Worm (Caenorhabditis elegans): ENCODE measurements around the gene mnk-1.
A peak's percentile ranks its signal among the peaks of the same experiment; 100 is the strongest.

Gene mnk-1

DNA sequence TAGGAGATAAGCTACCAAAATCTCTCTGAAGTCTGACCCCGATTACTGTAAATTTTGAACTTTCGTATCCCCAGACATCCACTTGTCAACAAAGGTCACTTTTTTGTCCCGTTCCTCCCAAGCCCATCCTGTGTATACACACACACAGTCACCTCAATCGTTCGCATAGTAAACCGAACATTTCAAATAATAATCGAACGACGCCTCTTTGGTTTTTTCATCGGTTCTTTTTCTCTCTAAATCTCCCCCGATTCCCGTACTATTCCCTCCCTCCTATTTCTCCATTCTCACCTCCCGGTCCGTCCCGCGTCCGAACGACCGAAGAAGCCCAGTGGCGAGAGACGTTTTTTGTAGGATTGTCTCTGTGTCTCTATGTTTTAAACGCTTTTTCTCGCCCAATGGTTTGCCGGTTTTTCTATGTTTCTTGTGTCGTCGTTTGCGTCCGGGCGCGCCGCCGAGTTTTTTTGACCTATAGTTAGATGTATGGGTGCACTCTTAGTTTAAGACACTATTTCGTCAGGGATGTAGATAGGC is 25.6 kb downstream of the mnk-1 start:
- TF ChIP-seq sem-4 (tag; optimal IDR thresholded peaks at IDR 0.05), result peak; percentile 42
- TF ChIP-seq unc-39 (tag; optimal IDR thresholded peaks at IDR 0.05), result no peak
- TF ChIP-seq sma-9 (GFP tag; optimal IDR thresholded peaks at IDR 0.05), result no peak
- no peak for TF ChIP-seq sma-9 (tag; optimal IDR thresholded peaks at IDR 0.05)

DNA sequence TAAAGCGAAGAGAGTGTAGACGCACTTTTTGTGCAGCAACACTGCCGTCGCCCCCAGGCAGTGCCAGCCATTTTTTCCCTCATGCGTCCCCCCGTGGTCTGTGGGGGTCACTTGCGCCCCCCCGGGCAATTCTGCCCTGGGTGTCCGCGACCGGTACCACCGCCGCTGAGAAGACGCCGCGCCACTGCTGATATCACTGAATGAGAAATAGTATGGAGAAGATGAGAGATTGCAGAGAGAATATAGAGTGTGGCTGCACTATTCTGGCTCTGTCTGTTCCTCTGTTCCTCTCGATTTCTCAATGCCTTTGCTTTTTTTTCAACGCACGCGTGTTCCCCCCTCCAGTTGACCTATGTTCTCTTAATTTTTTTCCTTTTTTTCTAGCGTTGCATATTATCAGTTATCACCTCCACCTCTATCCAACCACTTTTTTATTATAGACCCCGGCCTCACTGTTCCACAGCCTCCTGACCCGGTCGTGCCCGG is 27.2 kb downstream of the mnk-1 start, which contains the start of gene mab-10:
Gene mab-10, plus strand, starts transcription at position 436 of the 486 bp plus-strand sequence.
- TF ChIP-seq nhr-10 (tag; optimal IDR thresholded peaks at IDR 0.05) (no peak), skn-1 (tag; optimal IDR thresholded peaks at IDR 0.05) (no peak), peb-1 (tag; optimal IDR thresholded peaks at IDR 0.05) (no peak), mdl-1 (tag; optimal IDR thresholded peaks at IDR 0.05) (no peak), lin-13 (GFP tag; optimal IDR thresholded peaks at IDR 0.05) (no peak), nhr-23 (tag; optimal IDR thresholded peaks at IDR 0.05) (no peak), elt-3 (tag; optimal IDR thresholded peaks at IDR 0.05) (no peak), gmeb-1 (tag; optimal IDR thresholded peaks at IDR 0.05) (no peak), zag-1 (tag; optimal IDR thresholded peaks at IDR 0.05) (peak; percentile 83), nhr-129 (tag; optimal IDR thresholded peaks at IDR 0.05) (no peak), unc-62 (GFP tag; optimal IDR thresholded peaks at IDR 0.05) (no peak), ZK546.5 (tag; optimal IDR thresholded peaks at IDR 0.05) (no peak), dmd-4 (tag; optimal IDR thresholded peaks at IDR 0.05) (no peak), egl-27 (tag; optimal IDR thresholded peaks at IDR 0.05) (no peak), nhr-237 (tag; optimal IDR thresholded peaks at IDR 0.05) (no peak), ztf-11 (tag; optimal IDR thresholded peaks at IDR 0.05) (no peak), lin-11 (tag; optimal IDR thresholded peaks at IDR 0.05) (no peak), nhr-77 (tag; optimal IDR thresholded peaks at IDR 0.05) (no peak), fos-1 (tag; optimal IDR thresholded peaks at IDR 0.05) (peak; percentile 45), Y55F3AM.14 (GFP tag; optimal IDR thresholded peaks at IDR 0.05) (no peak), nhr-6 (tag; optimal IDR thresholded peaks at IDR 0.05) (no peak), snpc-4 (tag; optimal IDR thresholded peaks at IDR 0.05) (no peak), blmp-1 (tag; optimal IDR thresholded peaks at IDR 0.05; ENCODE audit: insufficient read depth) (no peak), mbf-1 (tag; optimal IDR thresholded peaks at IDR 0.05) (no peak), elt-1 (tag; optimal IDR thresholded peaks at IDR 0.05) (no peak), ceh-16 (tag; optimal IDR thresholded peaks at IDR 0.05) (no peak), ztf-4 (tag; optimal IDR thresholded peaks at IDR 0.05) (no peak), ceh-82 (tag; optimal IDR thresholded peaks at IDR 0.05) (no peak), sma-9 (GFP tag; optimal IDR thresholded peaks at IDR 0.05) (no peak), sma-9 (tag; optimal IDR thresholded peaks at IDR 0.05) (no peak), unc-55 (GFP tag; optimal IDR thresholded peaks at IDR 0.05) (peak; percentile 27), lin-39 (tag; optimal IDR thresholded peaks at IDR 0.05) (no peak), ztf-1 (GFP tag; conservative IDR thresholded peaks at IDR 0.05) (no peak), nhr-25 (tag; optimal IDR thresholded peaks at IDR 0.05) (no peak), mab-5 (tag; optimal IDR thresholded peaks at IDR 0.05) (no peak), crh-2 (tag; optimal IDR thresholded peaks at IDR 0.05) (no peak), nhr-11 (tag; optimal IDR thresholded peaks at IDR 0.05) (peak; percentile 60), ama-1 (optimal IDR thresholded peaks at IDR 0.05) (no peak), nhr-12 (tag; optimal IDR thresholded peaks at IDR 0.05) (no peak), R02D3.7 (tag; optimal IDR thresholded peaks at IDR 0.05) (no peak), sma-3 (GFP tag; optimal IDR thresholded peaks at IDR 0.05) (no peak), sem-4 (tag; optimal IDR thresholded peaks at IDR 0.05) (no peak), lsy-2 (tag; optimal IDR thresholded peaks at IDR 0.05) (peak in 1 of 2 experiments; percentile 34), unc-39 (tag; optimal IDR thresholded peaks at IDR 0.05) (no peak), C34F6.9 (tag; optimal IDR thresholded peaks at IDR 0.05) (no peak), aly-2 (tag; optimal IDR thresholded peaks at IDR 0.05) (no peak), nhr-21 (tag; optimal IDR thresholded peaks at IDR 0.05) (no peak), F13H6.1 (tag; optimal IDR thresholded peaks at IDR 0.05) (peak; percentile 72), alr-1 (tag; optimal IDR thresholded peaks at IDR 0.05) (no peak)

Data from whole organism, L2 larva.